Worm (Caenorhabditis elegans) whole organism, L1 larva: ENCODE data around the gene kup-1.

ENCODE experiments used
- nhr-237 ChIP-seq: fragments of 150-350 bp; optimal IDR thresholded peaks from 2 replicates; lab custom pipeline; 2014; ENCODE audit warnings: missing biosample characterization, missing genetic modification characterization
- skn-1 ChIP-seq: fragments of 150-350 bp; optimal IDR thresholded peaks from 2 replicates; lab custom pipeline; 2014; ENCODE audit warnings: missing biosample characterization, missing genetic modification characterization
- tbx-2 ChIP-seq: sonication (generic microtip); optimal IDR thresholded peaks from 2 replicates; lab custom pipeline; 2016; ENCODE audit warnings: missing genetic modification characterization, missing compliant biosample characterization

ce11 chrV:11993706-11994345 lies 46.8 kb downstream of the kup-1 start, which contains the start of the genes cyl-1 and C52E4.7:
- TF ChIP-seq nhr-237 (tag; lab: Kevin White, UChicago) = no peak
- peak; percentile 34 for TF ChIP-seq tbx-2 (tag; lab: Kevin White, UChicago)
- peak; percentile 76 for TF ChIP-seq skn-1 (tag; lab: Kevin White, UChicago)
